Worm (Caenorhabditis elegans): ENCODE data around the gene ZK507.1.
A peak's percentile ranks its signal among the peaks of the same experiment; 100 is the strongest.

The ZK507.1 gene

ce11 chrIII:9089325-9089823 is 11.7 kb downstream of the ZK507.1 start, which contains the start of the genes mccc-2 and mrpl-44:
Gene mccc-2, minus strand, starts transcription at chrIII:9089375.
Gene mrpl-44, minus strand, starts transcription at chrIII:9089375.
- TF ChIP-seq mec-3 (tag; optimal IDR thresholded peaks at IDR 0.05; ENCODE audit: borderline replicate concordance) (no peak), elt-2 (tag; optimal IDR thresholded peaks at IDR 0.05) (peak; percentile 70), nfya-1 (tag; optimal IDR thresholded peaks at IDR 0.05) (peak; percentile 18), ceh-2 (tag; optimal IDR thresholded peaks at IDR 0.05) (no peak)

- no peak for TF ChIP-seq npax-4 (tag; optimal IDR thresholded peaks at IDR 0.05)
- no peak for TF ChIP-seq ceh-9 (tag; optimal IDR thresholded peaks at IDR 0.05)
- no peak for TF ChIP-seq tbx-7 (tag; optimal IDR thresholded peaks at IDR 0.05)
- TF ChIP-seq dve-1 (tag; optimal IDR thresholded peaks at IDR 0.05) = no peak
- TF ChIP-seq ceh-48 (tag; optimal IDR thresholded peaks at IDR 0.05) = no peak
- no peak for TF ChIP-seq dmd-4 (tag; optimal IDR thresholded peaks at IDR 0.05; ENCODE audit: borderline replicate concordance)
- no peak for TF ChIP-seq pqm-1 (tag; optimal IDR thresholded peaks at IDR 0.05)
- TF ChIP-seq hlh-15 (tag; optimal IDR thresholded peaks at IDR 0.05) = no peak
- no peak for TF ChIP-seq K02D7.2 (tag; optimal IDR thresholded peaks at IDR 0.05)
- no peak for TF ChIP-seq pax-1 (tag; optimal IDR thresholded peaks at IDR 0.05)
- TF ChIP-seq ahr-1 (tag; optimal IDR thresholded peaks at IDR 0.05) = no peak
- no peak for TF ChIP-seq K09A11.1 (tag; optimal IDR thresholded peaks at IDR 0.05; ENCODE audit: insufficient read depth)
- TF ChIP-seq rnt-1 (tag; optimal IDR thresholded peaks at IDR 0.05) = peak; percentile 1
- TF ChIP-seq nhr-232 (tag; optimal IDR thresholded peaks at IDR 0.05) = no peak
- no peak for TF ChIP-seq ceh-24 (tag; optimal IDR thresholded peaks at IDR 0.05)
- TF ChIP-seq ceh-31 (tag; optimal IDR thresholded peaks at IDR 0.05) = peak; percentile 14
- TF ChIP-seq lim-6 (tag; optimal IDR thresholded peaks at IDR 0.05) = no peak
- TF ChIP-seq ceh-2 (tag; optimal IDR thresholded peaks at IDR 0.05) = no peak
- TF ChIP-seq pat-9 (tag; optimal IDR thresholded peaks at IDR 0.05) = no peak
- TF ChIP-seq hlh-13 (GFP tag; optimal IDR thresholded peaks at IDR 0.05) = no peak
- TF ChIP-seq unc-3 (GFP tag; conservative IDR thresholded peaks at IDR 0.05) = no peak
- TF ChIP-seq unc-3 (tag; optimal IDR thresholded peaks at IDR 0.05) = peak; percentile 28
- no peak for TF ChIP-seq ceh-18 (tag; optimal IDR thresholded peaks at IDR 0.05)
- no peak for TF ChIP-seq ceh-22 (tag; optimal IDR thresholded peaks at IDR 0.05)
- TF ChIP-seq che-1 (tag; optimal IDR thresholded peaks at IDR 0.05) = no peak
- peak; percentile 9 for TF ChIP-seq elt-2 (tag; optimal IDR thresholded peaks at IDR 0.05)
- no peak for TF ChIP-seq gmeb-2 (tag; optimal IDR thresholded peaks at IDR 0.05)
- no peak for TF ChIP-seq C38D4.7 (GFP tag; optimal IDR thresholded peaks at IDR 0.05)
- TF ChIP-seq madf-2 (tag; optimal IDR thresholded peaks at IDR 0.05) = no peak
- no peak for TF ChIP-seq T23F11.4 (GFP tag; optimal IDR thresholded peaks at IDR 0.05)
- TF ChIP-seq pha-2 (tag; optimal IDR thresholded peaks at IDR 0.05) = no peak
- no peak for TF ChIP-seq fkh-10 (GFP tag; optimal IDR thresholded peaks at IDR 0.05)
- no peak for TF ChIP-seq odd-2 (tag; optimal IDR thresholded peaks at IDR 0.05)
- no peak for TF ChIP-seq sox-2 (GFP tag; IDR thresholded peaks at IDR 0.05)
- TF ChIP-seq hlh-30 (tag; optimal IDR thresholded peaks at IDR 0.05; ENCODE audit: insufficient read depth) = no peak
- no peak for TF ChIP-seq ztf-16 (tag; optimal IDR thresholded peaks at IDR 0.05)
- TF ChIP-seq fkh-6 (tag; optimal IDR thresholded peaks at IDR 0.05) = no peak
- no peak for TF ChIP-seq ama-1 (optimal IDR thresholded peaks at IDR 0.05)
- TF ChIP-seq zip-5 (tag; optimal IDR thresholded peaks at IDR 0.05) = no peak
- TF ChIP-seq tbx-2 (tag; optimal IDR thresholded peaks at IDR 0.05) = no peak
- peak; percentile 82 for TF ChIP-seq unc-55 (GFP tag; optimal IDR thresholded peaks at IDR 0.05)
- no peak for TF ChIP-seq lin-11 (tag; optimal IDR thresholded peaks at IDR 0.05)
- TF ChIP-seq ceh-30 (tag; optimal IDR thresholded peaks at IDR 0.05) = no peak
- TF ChIP-seq Y22D7AL.16 (tag; optimal IDR thresholded peaks at IDR 0.05) = no peak
- no peak for TF ChIP-seq unc-86 (tag; optimal IDR thresholded peaks at IDR 0.05)
- TF ChIP-seq pha-4 (tag; optimal IDR thresholded peaks at IDR 0.05) = no peak
- TF ChIP-seq C08G9.2 (tag; optimal IDR thresholded peaks at IDR 0.05) = no peak
- TF ChIP-seq elt-4 (tag; optimal IDR thresholded peaks at IDR 0.05) = no peak
- no peak for TF ChIP-seq ceh-19 (GFP tag; optimal IDR thresholded peaks at IDR 0.05)
- no peak for TF ChIP-seq sdc-2 (tag; optimal IDR thresholded peaks at IDR 0.05)
These were observed 16.8 kb downstream of the ZK507.1 start for ce11 chrIII:9084329-9084728.
